Worm (Caenorhabditis elegans) whole organism, L2 larva: ENCODE measurements around the gene srw-60.

Experiments used
- elt-3 ChIP-seq: sonication (generic microtip); optimal IDR thresholded peaks from 2 replicates; lab custom pipeline; 2017; ENCODE audit warnings: missing biosample characterization, missing genetic modification characterization
- lin-11 ChIP-seq: fragments of 150-350 bp; sonication (generic microtip); optimal IDR thresholded peaks from 2 replicates; lab custom pipeline; 2014; ENCODE audit warnings: missing biosample characterization, missing genetic modification characterization, inconsistent platforms, mixed read lengths
- lin-39 ChIP-seq: fragments of 150-350 bp; optimal IDR thresholded peaks from 2 replicates; lab custom pipeline; 2014; ENCODE audit warnings: missing biosample characterization, missing genetic modification reagents, missing genetic modification characterization
- lsy-2 ChIP-seq, 2 experiments: fragments of 150-350 bp in 1 of 2; sonication (generic microtip) in 1 of 2; optimal IDR thresholded peaks; 2 replicates each; lab custom pipeline; 2014 to 2017; ENCODE audit warnings: missing biosample characterization in 2 of 2, missing genetic modification characterization in 2 of 2
- nhr-10 ChIP-seq: sonication (generic microtip); optimal IDR thresholded peaks from 2 replicates; lab custom pipeline; 2017; ENCODE audit warnings: missing biosample characterization, missing genetic modification characterization
- nhr-12 ChIP-seq: fragments of 150-350 bp; optimal IDR thresholded peaks from 2 replicates; lab custom pipeline; 2014; ENCODE audit warnings: missing biosample characterization, missing genetic modification characterization
- nhr-77 ChIP-seq: fragments of 150-350 bp; optimal IDR thresholded peaks from 2 replicates; lab custom pipeline; 2014; ENCODE audit warnings: missing biosample characterization, missing genetic modification characterization
- sem-4 ChIP-seq: fragments of 150-350 bp; optimal IDR thresholded peaks from 2 replicates; lab custom pipeline; 2014; ENCODE audit warnings: missing biosample characterization, missing genetic modification reagents, missing genetic modification characterization
- skn-1 ChIP-seq: sonication (generic microtip); optimal IDR thresholded peaks from 2 replicates; lab custom pipeline; 2017; ENCODE audit warnings: missing biosample characterization, missing genetic modification characterization
- sma-9 ChIP-seq, 2 experiments: fragments of 150-350 bp in 1 of 2; sonication (generic microtip) in 1 of 2; optimal IDR thresholded peaks; 2 replicates each; lab custom pipeline; 2014 to 2016; ENCODE audit warnings: missing genetic modification characterization in 2 of 2, mild to moderate bottlenecking in 1 of 2, missing biosample characterization in 1 of 2, missing compliant biosample characterization in 1 of 2, missing genetic modification reagents in 1 of 2, moderate library complexity in 1 of 2
- unc-62 ChIP-seq: fragments of 150-350 bp; optimal IDR thresholded peaks from 2 replicates; lab custom pipeline; 2014; ENCODE audit warnings: missing biosample characterization, missing genetic modification reagents, missing genetic modification characterization

DNA sequence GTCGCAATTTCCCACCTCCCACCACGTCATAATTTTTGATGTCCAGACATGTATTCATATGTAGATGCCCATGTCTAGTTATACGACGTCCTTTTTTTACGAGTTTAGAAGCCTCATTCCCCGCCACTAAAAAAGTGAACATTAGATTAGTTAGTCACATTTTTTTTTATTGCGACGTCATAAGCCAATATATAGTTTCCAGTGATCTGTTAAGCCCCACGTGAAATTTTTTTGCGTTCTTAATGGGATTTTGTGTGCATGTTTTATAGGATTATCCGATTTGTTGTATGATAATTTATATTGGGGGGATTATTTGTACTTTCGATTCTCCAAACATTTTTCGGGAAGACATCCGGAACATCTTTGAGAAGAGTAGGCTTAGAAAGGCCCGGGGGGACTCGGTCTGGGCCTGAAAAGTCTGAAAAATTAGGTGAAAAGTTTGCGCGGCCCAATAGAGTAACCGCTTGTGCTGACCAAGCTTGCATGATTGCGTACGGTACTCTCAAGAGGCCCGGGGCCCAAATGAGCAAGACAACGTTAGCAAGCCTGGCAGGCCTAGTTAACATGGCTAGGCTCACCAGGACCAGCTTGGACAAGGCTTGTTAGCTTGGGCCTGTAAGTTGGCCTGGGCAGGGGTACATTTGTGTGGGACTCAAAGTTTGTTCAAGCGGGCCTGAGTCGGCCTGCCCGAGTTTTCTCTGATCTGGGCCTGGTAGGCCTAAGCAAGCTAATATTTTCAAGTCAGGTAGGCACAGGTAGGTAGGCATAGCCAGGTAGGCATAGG lies 7.0 kb downstream of the srw-60 start:
- TF ChIP-seq unc-62 (GFP tag; lab: Kevin White, UChicago) (no peak), skn-1 (tag; lab: Kevin White, UChicago) (no peak), lin-11 (no peak), sem-4 (tag; lab: Kevin White, UChicago) (no peak), lsy-2 (tag; optimal IDR thresholded peaks at IDR 0.05; lab: Kevin White, UChicago) (no peak), sma-9 (GFP tag; optimal IDR thresholded peaks at IDR 0.05; lab: Kevin White, UChicago) (no peak), sma-9 (tag; optimal IDR thresholded peaks at IDR 0.05; lab: Kevin White, UChicago) (no peak), nhr-10 (no peak), nhr-77 (tag; lab: Kevin White, UChicago) (no peak), lin-39 (tag; lab: Kevin White, UChicago) (no peak), elt-3 (tag; lab: Kevin White, UChicago) (no peak), nhr-12 (tag; lab: Kevin White, UChicago) (no peak)
